Fruit fly (Drosophila melanogaster): ENCODE data around the gene Rtel1.

Gene Rtel1

DNA sequence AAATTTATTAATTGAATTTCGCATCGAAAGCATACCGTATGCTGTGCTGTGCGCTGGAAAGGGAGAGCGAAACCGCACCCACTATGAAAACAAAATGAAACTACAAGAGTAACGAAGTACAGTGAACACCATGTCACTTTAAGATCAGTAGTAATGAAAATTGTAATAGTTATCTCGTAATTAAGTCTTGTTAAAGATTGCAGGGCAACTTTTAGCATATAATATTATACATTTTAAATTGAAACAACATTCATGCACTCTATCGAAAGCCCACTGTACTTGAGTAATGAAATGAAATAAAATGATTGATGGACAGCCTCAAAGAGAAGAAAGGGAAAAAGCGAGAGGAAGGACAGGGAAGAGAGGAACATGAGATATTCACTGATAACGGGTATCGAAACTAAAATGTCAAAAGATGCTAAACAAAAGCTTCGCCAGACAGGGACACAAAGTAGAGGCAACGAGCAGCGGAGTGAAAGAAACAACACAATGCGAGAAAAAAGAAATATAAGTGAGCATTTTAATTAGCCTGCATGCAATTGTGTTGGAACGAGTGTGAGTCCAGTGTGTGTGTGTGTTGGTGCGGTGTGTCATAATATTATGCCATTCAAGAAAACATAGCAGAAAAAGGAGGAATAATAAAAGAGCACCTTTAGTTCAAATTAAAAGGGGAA is 12.1 kb upstream of the Rtel1 start (continued):
- TF ChIP-seq sob (GFP tag; IDR thresholded peaks at IDR 0.05) (peak; percentile 84), zen (tag; optimal IDR thresholded peaks at IDR 0.05) (peak; percentile 43), GATAe (GFP tag; conservative IDR thresholded peaks at IDR 0.05) (0 out of 2 replicates have a peak, but pooled peaks have one; percentile 14), CG6854 (GFP tag; optimal IDR thresholded peaks at IDR 0.05) (peak; percentile 2), lmd (GFP tag; IDR thresholded peaks at IDR 0.05) (peak; percentile 80), CG15073 (GFP tag; optimal IDR thresholded peaks at IDR 0.05) (no peak), CHES-1-like (GFP tag; optimal IDR thresholded peaks at IDR 0.05) (peak; percentile 37), jing (GFP tag; optimal IDR thresholded peaks at IDR 0.05) (peak; percentile 51), Stat92E (GFP tag; optimal IDR thresholded peaks at IDR 0.05) (no peak), Abd-B (GFP tag; optimal IDR thresholded peaks at IDR 0.05) (peak; percentile 75), pnt (GFP tag; optimal IDR thresholded peaks at IDR 0.05) (peak; percentile 38), HmgD (GFP tag; optimal IDR thresholded peaks at IDR 0.05) (no peak), gce (GFP tag; IDR thresholded peaks at IDR 0.05) (peak; percentile 74; the same call in 2 of the 3 replicates), HHEX (GFP tag; optimal IDR thresholded peaks at IDR 0.05) (peak; percentile 3), Dll (GFP tag; IDR thresholded peaks at IDR 0.05; ENCODE audit: partially characterized antibody) (no peak), B-H2 (GFP tag; optimal IDR thresholded peaks at IDR 0.05) (no peak), Tbp (GFP tag; optimal IDR thresholded peaks at IDR 0.05) (no peak), pb (GFP tag; optimal IDR thresholded peaks at IDR 0.05) (no peak), dati (GFP tag; IDR thresholded peaks at IDR 0.05) (no peak), gsb-n (tag; optimal IDR thresholded peaks at IDR 0.05) (peak; percentile 74), dmrt99B (tag; optimal IDR thresholded peaks at IDR 0.05) (peak; percentile 86), HLH54F (GFP tag; optimal IDR thresholded peaks at IDR 0.05) (peak; percentile 40), MTF-1 (GFP tag; optimal IDR thresholded peaks at IDR 0.05; ENCODE audit: borderline replicate concordance) (no peak), NK7.1 (GFP tag; optimal IDR thresholded peaks at IDR 0.05) (peak; percentile 31), cad (GFP tag; optimal IDR thresholded peaks at IDR 0.05) (no peak), cg (GFP tag; optimal IDR thresholded peaks at IDR 0.05) (peak; percentile 3), wor (GFP tag; IDR thresholded peaks at IDR 0.05) (no peak), CG3838 (GFP tag; optimal IDR thresholded peaks at IDR 0.05) (peak; percentile 19), CG32532 (GFP tag; IDR thresholded peaks at IDR 0.05) (peak; percentile 82), CG3847 (GFP tag; IDR thresholded peaks at IDR 0.05) (peak; percentile 72), tx (GFP tag; optimal IDR thresholded peaks at IDR 0.05) (peak; percentile 7), CG10431 (GFP tag; optimal IDR thresholded peaks at IDR 0.05) (no peak), dimm (GFP tag; IDR thresholded peaks at IDR 0.05) (peak; percentile 72), CG33557 (GFP tag; optimal IDR thresholded peaks at IDR 0.05) (peak; percentile 32), ind (GFP tag; optimal IDR thresholded peaks at IDR 0.05) (peak; percentile 77), gcm2 (GFP tag; optimal IDR thresholded peaks at IDR 0.05) (no peak), stwl (tag; optimal IDR thresholded peaks at IDR 0.05) (no peak), CG31388 (GFP tag; optimal IDR thresholded peaks at IDR 0.05) (no peak), Atf6 (GFP tag; IDR thresholded peaks at IDR 0.05) (peak; percentile 65), psq (GFP tag; optimal IDR thresholded peaks at IDR 0.05) (peak; percentile 31), org-1 (GFP tag; optimal IDR thresholded peaks at IDR 0.05) (peak; percentile 74), stc (GFP tag; IDR thresholded peaks at IDR 0.05) (peak; percentile 81), ken (GFP tag; IDR thresholded peaks at IDR 0.05) (peak; percentile 76; the same call in 2 of the 3 replicates), dysf (GFP tag; IDR thresholded peaks at IDR 0.05) (peak; percentile 83), Meics (GFP tag; optimal IDR thresholded peaks at IDR 0.05) (peak; percentile 56), ewg (GFP tag; optimal IDR thresholded peaks at IDR 0.05) (peak; percentile 47), wek (GFP tag; optimal IDR thresholded peaks at IDR 0.05) (peak; percentile 14), cato (GFP tag; optimal IDR thresholded peaks at IDR 0.05; ENCODE audit: borderline replicate concordance) (no peak), Optix (GFP tag; IDR thresholded peaks at IDR 0.05) (no peak), CG43689 (GFP tag; IDR thresholded peaks at IDR 0.05) (0 out of 2 replicates have a peak, but pooled peaks have one; percentile 14)

Data from whole organism, embryonic.